Worm (Caenorhabditis elegans): ENCODE data around the gene rsp-2.

The rsp-2 gene

DNA sequence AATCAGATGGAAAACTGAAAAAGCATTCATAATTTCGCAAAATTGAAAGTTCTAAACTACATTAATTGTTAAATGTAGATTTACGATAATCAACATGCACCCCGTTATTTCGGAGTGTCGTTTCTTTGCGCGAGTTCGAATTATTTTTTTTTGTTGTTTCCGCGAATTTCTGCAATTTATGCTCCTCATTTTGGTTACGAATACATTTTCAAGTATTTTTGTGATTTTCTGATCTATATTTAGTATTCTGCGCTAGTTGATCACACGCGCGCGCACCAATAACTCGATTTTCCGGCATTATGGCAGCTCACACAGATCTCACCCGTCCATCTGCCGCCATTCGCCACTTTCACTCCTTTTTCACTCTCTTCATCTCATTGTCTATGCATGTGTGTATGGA lies 12.5 kb downstream of the rsp-2 start, which contains the start of gene VW02B12L.2 (continued):
- TF ChIP-seq xbp-1 (tag; optimal IDR thresholded peaks at IDR 0.05) = peak; percentile 25
- no peak for TF ChIP-seq tbx-2 (tag; optimal IDR thresholded peaks at IDR 0.05)
- no peak for TF ChIP-seq nhr-12 (tag; optimal IDR thresholded peaks at IDR 0.05)

DNA sequence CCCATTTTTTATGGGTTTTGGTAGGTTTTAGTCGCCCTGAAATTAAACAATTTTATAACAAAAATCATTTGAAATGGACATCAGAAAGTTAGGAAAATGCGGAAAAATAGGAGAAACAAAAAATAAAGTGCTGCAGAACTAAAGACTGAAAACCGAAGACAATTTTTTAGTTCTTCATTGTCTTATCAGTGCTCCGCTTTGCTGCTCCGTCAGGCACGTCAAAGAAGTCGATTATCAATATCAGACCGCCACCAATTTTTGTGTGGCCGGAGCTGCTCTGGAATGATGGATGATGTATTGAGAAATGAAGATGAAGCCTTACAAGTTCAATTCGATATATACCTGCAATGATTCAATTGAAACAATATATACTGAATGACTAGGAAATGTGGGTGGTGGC lies 14.3 kb downstream of the rsp-2 start, which contains the start of gene vha-6:
TSS of gene vha-6 (minus strand) at position 36 of the 400 bp plus-strand sequence.
- TF ChIP-seq egl-13 (tag; optimal IDR thresholded peaks at IDR 0.05) (no peak), lin-35 (GFP tag; optimal IDR thresholded peaks at IDR 0.05) (peak in 1 of 2 experiments; percentile 12)

DNA sequence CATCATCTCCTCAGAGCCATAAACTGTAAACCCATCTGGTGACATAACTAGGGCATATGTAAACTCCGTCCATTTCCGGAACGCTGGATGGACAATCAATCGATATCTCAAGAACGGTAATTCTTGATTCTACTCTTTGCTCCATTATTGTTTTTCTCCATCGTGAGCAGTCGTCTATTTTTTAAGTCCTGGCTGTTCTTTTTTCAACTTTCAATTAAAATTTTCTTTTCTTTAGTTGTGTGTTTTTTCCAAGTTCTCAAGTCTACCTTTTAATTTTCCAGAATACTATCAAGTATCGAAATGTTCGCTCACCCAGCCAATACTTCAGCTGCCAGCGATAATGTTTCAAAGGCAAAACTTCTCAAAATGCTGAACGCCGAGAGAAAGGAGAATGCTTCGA lies 18.8 kb downstream of the rsp-2 start, which contains the start of gene C05D12.5:
TSS of gene C05D12.5 (plus strand) at position 301 of the 400 bp plus-strand sequence.
- TF ChIP-seq lin-39 (tag; optimal IDR thresholded peaks at IDR 0.05) (no peak), elt-2 (tag; optimal IDR thresholded peaks at IDR 0.05) (no peak)

DNA sequence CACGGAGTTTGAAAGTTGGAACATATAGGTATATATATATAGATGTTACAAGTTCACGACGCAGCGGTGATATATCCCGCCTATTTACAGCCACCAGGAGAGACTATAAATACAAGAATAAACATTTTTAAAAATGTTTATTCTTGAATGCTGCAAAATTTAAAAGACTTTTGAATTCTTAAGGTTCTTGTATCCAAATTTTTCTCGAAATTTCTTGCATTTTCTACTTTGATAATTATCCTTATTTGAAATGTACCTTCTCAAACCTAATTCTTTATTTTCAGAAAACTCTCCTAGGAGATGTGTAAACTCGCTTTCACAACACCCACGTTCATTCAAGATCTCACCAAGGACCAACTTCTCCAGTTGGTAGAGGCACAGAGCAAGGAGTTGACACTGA lies 21.2 kb downstream of the rsp-2 start, which contains the start of gene C05D12.4:
TSS of gene C05D12.4 (plus strand) at position 301 of the 400 bp plus-strand sequence.
- TF ChIP-seq unc-62 (GFP tag; optimal IDR thresholded peaks at IDR 0.05) (no peak), blmp-1 (tag; optimal IDR thresholded peaks at IDR 0.05) (no peak), unc-130 (tag; optimal IDR thresholded peaks at IDR 0.05) (no peak), lin-35 (GFP tag; optimal IDR thresholded peaks at IDR 0.05) (no peak), nhr-77 (tag; optimal IDR thresholded peaks at IDR 0.05) (no peak), C16A3.4 (tag; optimal IDR thresholded peaks at IDR 0.05) (no peak), nhr-47 (tag; optimal IDR thresholded peaks at IDR 0.05) (no peak), nhr-71 (tag; optimal IDR thresholded peaks at IDR 0.05) (no peak), ceh-82 (tag; optimal IDR thresholded peaks at IDR 0.05) (no peak), efl-3 (GFP tag; optimal IDR thresholded peaks at IDR 0.05) (no peak), ztf-4 (tag; optimal IDR thresholded peaks at IDR 0.05) (no peak), egl-13 (tag; optimal IDR thresholded peaks at IDR 0.05) (no peak), rnt-1 (tag; optimal IDR thresholded peaks at IDR 0.05) (no peak), lir-3 (tag; optimal IDR thresholded peaks at IDR 0.05; ENCODE audit: poor library complexity) (no peak), hpl-2 (GFP tag; optimal IDR thresholded peaks at IDR 0.05) (no peak), lin-39 (tag; optimal IDR thresholded peaks at IDR 0.05) (no peak), tbx-2 (tag; optimal IDR thresholded peaks at IDR 0.05) (no peak)

DNA sequence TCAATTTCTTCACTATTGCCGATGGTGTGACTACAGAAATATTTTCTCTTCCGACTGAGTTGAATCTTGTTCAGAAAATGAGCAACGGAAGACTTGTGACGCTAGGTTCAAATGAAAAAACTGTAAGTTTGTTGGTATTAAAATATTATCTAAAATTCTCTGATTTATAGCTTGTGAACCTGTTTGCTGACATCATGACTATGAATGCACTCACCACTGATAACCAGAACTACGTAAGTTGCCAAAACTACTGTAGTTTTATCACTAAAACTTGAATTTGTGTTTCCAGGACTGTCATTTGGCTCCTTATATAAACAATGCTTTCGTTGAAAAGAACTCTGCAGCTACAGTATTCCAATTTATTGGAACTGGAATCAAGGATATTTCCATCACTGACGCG lies 24.2 kb downstream of the rsp-2 start:
- TF ChIP-seq tbx-2 (tag; optimal IDR thresholded peaks at IDR 0.05) (no peak), elt-2 (tag; optimal IDR thresholded peaks at IDR 0.05) (peak; percentile 10)

DNA sequence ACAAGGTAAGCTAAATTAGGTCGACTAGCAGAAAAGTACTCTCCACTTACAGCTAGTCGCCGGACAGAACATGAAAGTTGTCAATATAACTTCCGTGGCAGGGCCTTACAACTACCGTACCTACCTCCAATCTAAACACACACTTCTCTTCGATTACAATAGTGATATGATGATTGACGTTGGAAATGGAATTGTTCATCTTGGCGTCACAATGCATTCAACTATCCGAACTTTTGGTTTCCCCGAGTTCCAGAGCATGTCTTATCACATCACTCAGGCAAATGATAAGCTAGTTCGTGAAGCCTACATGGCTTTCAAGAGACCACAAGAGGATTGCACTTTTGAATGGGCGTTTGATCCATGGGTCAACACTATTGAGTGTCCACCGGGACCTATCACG lies 25.4 kb downstream of the rsp-2 start:
- no peak for TF ChIP-seq ets-5 (GFP tag; IDR thresholded peaks at IDR 0.05)
- no peak for TF ChIP-seq nhr-28 (tag; optimal IDR thresholded peaks at IDR 0.05)
- TF ChIP-seq sptf-1 (tag; optimal IDR thresholded peaks at IDR 0.05) = no peak
- no peak for TF ChIP-seq sox-4 (tag; optimal IDR thresholded peaks at IDR 0.05)
- no peak for TF ChIP-seq unc-130 (tag; optimal IDR thresholded peaks at IDR 0.05)
- TF ChIP-seq egl-13 (tag; optimal IDR thresholded peaks at IDR 0.05) = no peak
- no peak for TF ChIP-seq swsn-7 (tag; optimal IDR thresholded peaks at IDR 0.05)

DNA sequence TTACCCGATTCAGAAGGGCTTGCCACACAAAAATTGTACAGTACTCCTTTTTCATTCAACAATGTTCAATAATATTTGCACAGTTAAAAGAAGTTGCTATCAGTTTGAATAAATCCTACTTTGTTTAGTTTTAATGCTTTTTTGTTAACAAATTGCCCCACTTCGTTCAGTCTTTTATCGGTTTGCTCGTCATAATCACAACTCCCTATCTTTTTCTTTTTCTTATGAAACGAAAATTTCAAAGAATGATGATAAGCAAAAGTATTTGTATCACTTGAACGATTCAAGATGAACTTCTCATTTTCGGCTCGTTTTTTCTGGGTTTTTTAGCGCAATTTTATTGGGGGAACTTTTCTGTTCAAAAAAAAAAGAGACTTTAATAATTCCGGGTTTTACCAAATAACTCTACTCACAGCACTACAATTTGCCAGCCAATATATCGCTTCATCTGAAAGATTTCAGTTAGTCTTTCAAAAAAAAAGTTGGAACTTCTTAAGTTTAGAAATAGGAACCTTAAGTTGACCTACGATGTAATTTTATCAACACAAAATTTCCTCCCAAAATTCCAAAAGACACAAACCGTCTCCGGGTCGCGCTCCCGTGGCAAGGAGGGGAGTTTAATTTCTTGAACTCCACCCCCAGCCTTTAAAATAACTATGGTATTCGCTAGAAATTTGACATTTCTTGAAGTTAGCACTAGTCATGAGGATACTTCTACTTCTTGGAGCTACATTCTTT lies 28.0 kb downstream of the rsp-2 start, which contains the start of gene C05D12.3:
TSS of gene C05D12.3 (plus strand) at position 688 of the 738 bp plus-strand sequence.
- TF ChIP-seq C34B4.2 (tag; optimal IDR thresholded peaks at IDR 0.05) (no peak), unc-130 (tag; optimal IDR thresholded peaks at IDR 0.05) (no peak), nhr-237 (tag; optimal IDR thresholded peaks at IDR 0.05) (no peak), hlh-4 (tag; optimal IDR thresholded peaks at IDR 0.05) (no peak), snu-23 (GFP tag; optimal IDR thresholded peaks at IDR 0.05) (no peak), egl-27 (tag; optimal IDR thresholded peaks at IDR 0.05) (no peak), pqm-1 (tag; optimal IDR thresholded peaks at IDR 0.05) (no peak), elt-2 (tag; optimal IDR thresholded peaks at IDR 0.05) (peak; percentile 22), nhr-11 (tag; optimal IDR thresholded peaks at IDR 0.05) (no peak), skn-1 (tag; optimal IDR thresholded peaks at IDR 0.05) (no peak), lin-14 (GFP tag; optimal IDR thresholded peaks at IDR 0.05) (no peak), elt-3 (tag; optimal IDR thresholded peaks at IDR 0.05) (no peak), aha-1 (tag; optimal IDR thresholded peaks at IDR 0.05) (no peak), efl-1 (optimal IDR thresholded peaks at IDR 0.05) (no peak), efl-1 (GFP tag; optimal IDR thresholded peaks at IDR 0.05 in 1 of 2) (peak in 1 of 2 experiments; percentile 49)
